Worm (Caenorhabditis elegans) whole organism, L4 larva: Measurements from ENCODE around the gene cubn-1.

Experiments used
- F10B5.3 ChIP-seq: sonication (generic microtip); optimal IDR thresholded peaks from 2 replicates; lab custom pipeline; 2016; ENCODE audit warnings: mild to moderate bottlenecking, missing genetic modification characterization, missing compliant biosample characterization
- F37D6.2 ChIP-seq: sonication (generic microtip); optimal IDR thresholded peaks from 2 replicates; lab custom pipeline; 2016; ENCODE audit warnings: mild to moderate bottlenecking, missing genetic modification characterization, missing compliant biosample characterization
- F44E2.7 ChIP-seq: fragments of 200-800 bp; sonication (Bioruptor generic); IDR thresholded peaks from 2 replicates; pipeline ENCODE4 v2.1.2; 2022; ENCODE audit warnings: missing genetic modification characterization, missing compliant biosample characterization
- F49E8.2 ChIP-seq: sonication (generic microtip); optimal IDR thresholded peaks from 2 replicates; lab custom pipeline; 2016; ENCODE audit warnings: missing compliant biosample characterization, mild to moderate bottlenecking, missing genetic modification characterization, borderline replicate concordance
- Y48G9A.11 ChIP-seq: fragments of 200-800 bp; sonication (Bioruptor generic); IDR thresholded peaks from 2 replicates; pipeline ENCODE4 v1.3.6; 2022; ENCODE audit warnings: missing genetic modification reagents, missing genetic modification characterization, missing compliant biosample characterization
- Y5F2A.4 ChIP-seq: fragments of 200-800 bp; sonication (Bioruptor generic); optimal IDR thresholded peaks from 2 replicates; lab custom pipeline; 2018; ENCODE audit warnings: mild to moderate bottlenecking, missing genetic modification characterization, missing compliant biosample characterization
- ZK337.2 ChIP-seq: fragments of 200-800 bp; sonication (Bioruptor generic); IDR thresholded peaks from 2 replicates; pipeline ENCODE4 v1.3.6; 2022; ENCODE audit warnings: missing genetic modification reagents, missing genetic modification characterization, missing compliant biosample characterization
- attf-4 ChIP-seq: sonication (generic microtip); optimal IDR thresholded peaks from 3 replicates; lab custom pipeline; 2017; ENCODE audit warnings: missing biosample characterization, missing genetic modification characterization
- ceh-28 ChIP-seq: fragments of 150-350 bp; optimal IDR thresholded peaks from 2 replicates; lab custom pipeline; 2014; ENCODE audit warnings: missing biosample characterization, missing genetic modification reagents, missing genetic modification characterization
- ceh-32 ChIP-seq: sonication (generic microtip); optimal IDR thresholded peaks from 2 replicates; lab custom pipeline; 2016; ENCODE audit warnings: mild to moderate bottlenecking, missing genetic modification characterization, missing compliant biosample characterization; ENCODE audit not compliant: poor library complexity
- ceh-62 ChIP-seq: sonication (generic microtip); optimal IDR thresholded peaks from 2 replicates; lab custom pipeline; 2017; ENCODE audit warnings: missing biosample characterization, missing genetic modification characterization
- ces-1 ChIP-seq: fragments of 150-350 bp; sonication (generic microtip); optimal IDR thresholded peaks from 4 replicates; lab custom pipeline; 2014; ENCODE audit warnings: missing biosample characterization, missing genetic modification reagents, missing genetic modification characterization
- cey-2 ChIP-seq: sonication (generic microtip); optimal IDR thresholded peaks from 3 replicates; lab custom pipeline; 2017; ENCODE audit warnings: missing genetic modification characterization, mild to moderate bottlenecking, missing compliant biosample characterization, antibody characterized with exemption, borderline replicate concordance; ENCODE audit not compliant: insufficient read depth
- daf-12 ChIP-seq: fragments of 150-350 bp; optimal IDR thresholded peaks from 2 replicates; lab custom pipeline; 2014; ENCODE audit warnings: missing biosample characterization, missing genetic modification reagents, missing genetic modification characterization
- daf-16 ChIP-seq, 3 experiments: sonication (generic microtip); optimal IDR thresholded peaks; 2 replicates each; lab custom pipeline; 2016 to 2017; ENCODE audit warnings: missing genetic modification characterization in 3 of 3, missing genetic modification reagents in 3 of 3, mild to moderate bottlenecking in 2 of 3, missing compliant biosample characterization in 2 of 3, missing biosample characterization in 1 of 3, moderate library complexity in 1 of 3
- daf-19 ChIP-seq: fragments of 200-800 bp; sonication (Bioruptor generic); conservative IDR thresholded peaks from 2 replicates; pipeline ENCODE4 v1.3.6; 2022; ENCODE audit warnings: missing genetic modification characterization, missing compliant biosample characterization
- dmd-9 ChIP-seq: fragments of 200-800 bp; sonication (Bioruptor generic); IDR thresholded peaks from 2 replicates; pipeline ENCODE4 v1.3.6; 2022; ENCODE audit warnings: missing genetic modification reagents, missing genetic modification characterization, missing compliant biosample characterization
- duxl-1 ChIP-seq: sonication (generic microtip); optimal IDR thresholded peaks from 2 replicates; lab custom pipeline; 2016; ENCODE audit warnings: mild to moderate bottlenecking, missing genetic modification characterization, moderate library complexity, missing compliant biosample characterization; ENCODE audit not compliant: poor library complexity
- dve-1 ChIP-seq: sonication (generic microtip); optimal IDR thresholded peaks from 2 replicates; lab custom pipeline; 2017; ENCODE audit warnings: antibody characterized with exemption, mild to moderate bottlenecking, missing genetic modification characterization, missing compliant biosample characterization; ENCODE audit not compliant: insufficient read depth
- gei-8 ChIP-seq: fragments of 200-800 bp; sonication (Bioruptor generic); optimal IDR thresholded peaks from 2 replicates; lab custom pipeline; 2018; ENCODE audit warnings: mild to moderate bottlenecking, missing genetic modification characterization, missing compliant biosample characterization
- hlh-11 ChIP-seq: fragments of 200-800 bp; sonication (Bioruptor generic); optimal IDR thresholded peaks from 2 replicates; lab custom pipeline; 2018; ENCODE audit warnings: mild to moderate bottlenecking, missing genetic modification characterization, missing compliant biosample characterization
- hlh-30 ChIP-seq: sonication (generic microtip); optimal IDR thresholded peaks from 2 replicates; lab custom pipeline; 2017; ENCODE audit warnings: antibody characterized with exemption, mild to moderate bottlenecking, missing genetic modification characterization, missing compliant biosample characterization; ENCODE audit not compliant: insufficient read depth
- lim-7 ChIP-seq: fragments of 200-800 bp; sonication (Bioruptor generic); IDR thresholded peaks from 2 replicates; pipeline ENCODE4 v1.3.6; 2022; ENCODE audit warnings: missing genetic modification characterization, missing compliant biosample characterization
- lin-15B ChIP-seq: fragments of 150-350 bp; sonication (generic microtip); optimal IDR thresholded peaks from 3 replicates; lab custom pipeline; 2014; ENCODE audit warnings: missing biosample characterization, missing genetic modification characterization
- lin-39 ChIP-seq: fragments of 150-350 bp; optimal IDR thresholded peaks from 2 replicates; lab custom pipeline; 2014; ENCODE audit warnings: missing biosample characterization, missing genetic modification reagents, missing genetic modification characterization
- mdl-1 ChIP-seq, 2 experiments: fragments of 150-350 bp in 1 of 2; sonication (generic microtip) in 1 of 2; optimal IDR thresholded peaks; 2 replicates each; lab custom pipeline; 2014 to 2017; ENCODE audit warnings: missing biosample characterization in 2 of 2, missing genetic modification characterization in 2 of 2
- mdt-29 ChIP-seq: fragments of 200-800 bp; sonication (Bioruptor generic); IDR thresholded peaks from 2 replicates; pipeline ENCODE4 v1.3.6; 2022; ENCODE audit warnings: missing genetic modification reagents, missing genetic modification characterization, missing compliant biosample characterization
- mxl-2 ChIP-seq: fragments of 200-800 bp; sonication (Bioruptor generic); conservative IDR thresholded peaks from 2 replicates; pipeline ENCODE4 v1.3.6; 2022; ENCODE audit warnings: missing genetic modification reagents, missing genetic modification characterization, missing compliant biosample characterization
- mxl-3 ChIP-seq: fragments of 200-800 bp; sonication (Bioruptor generic); optimal IDR thresholded peaks from 2 replicates; lab custom pipeline; 2018; ENCODE audit warnings: mild to moderate bottlenecking, missing genetic modification characterization, missing compliant biosample characterization
- nhr-237 ChIP-seq: sonication (generic microtip); optimal IDR thresholded peaks from 2 replicates; lab custom pipeline; 2017; ENCODE audit warnings: missing biosample characterization, missing genetic modification characterization
- nhr-28 ChIP-seq: fragments of 150-350 bp; optimal IDR thresholded peaks from 2 replicates; lab custom pipeline; 2014; ENCODE audit warnings: missing biosample characterization, missing genetic modification characterization
- nhr-6 ChIP-seq: fragments of 150-350 bp; optimal IDR thresholded peaks from 2 replicates; lab custom pipeline; 2014; ENCODE audit warnings: missing biosample characterization, missing genetic modification characterization
- nhr-77 ChIP-seq: fragments of 150-350 bp; optimal IDR thresholded peaks from 2 replicates; lab custom pipeline; 2014; ENCODE audit warnings: missing biosample characterization, missing genetic modification characterization
- php-3 ChIP-seq: fragments of 200-800 bp; sonication (Bioruptor generic); IDR thresholded peaks from 2 replicates; pipeline ENCODE4 v1.3.6; 2022; ENCODE audit warnings: missing genetic modification reagents, missing genetic modification characterization, missing compliant biosample characterization
- pqm-1 ChIP-seq: sonication (generic microtip); optimal IDR thresholded peaks from 2 replicates; lab custom pipeline; 2017; ENCODE audit warnings: missing biosample characterization, missing genetic modification characterization
- sdz-12 ChIP-seq: fragments of 200-800 bp; sonication (Bioruptor generic); optimal IDR thresholded peaks from 2 replicates; lab custom pipeline; 2018; ENCODE audit warnings: mild to moderate bottlenecking, missing genetic modification characterization, missing compliant biosample characterization
- set-16 ChIP-seq: fragments of 200-800 bp; sonication (Bioruptor generic); IDR thresholded peaks from 2 replicates; pipeline ENCODE4 v1.3.6; 2022; ENCODE audit warnings: missing genetic modification reagents, missing genetic modification characterization, missing compliant biosample characterization
- skn-1 ChIP-seq: fragments of 150-350 bp; optimal IDR thresholded peaks from 2 replicates; lab custom pipeline; 2014; ENCODE audit warnings: missing biosample characterization, missing genetic modification characterization
- snpc-1.2 ChIP-seq: fragments of 200-800 bp; sonication (Bioruptor generic); IDR thresholded peaks from 2 replicates; pipeline ENCODE4 v1.3.6; 2022; ENCODE audit warnings: missing genetic modification reagents, missing genetic modification characterization, missing compliant biosample characterization
- tag-97 ChIP-seq: fragments of 200-800 bp; sonication (Bioruptor generic); IDR thresholded peaks from 2 replicates; pipeline ENCODE4 v1.3.6; 2022; ENCODE audit warnings: missing genetic modification characterization, missing compliant biosample characterization
- tra-1 ChIP-seq: fragments of 200-800 bp; sonication (Bioruptor generic); IDR thresholded peaks from 2 replicates; pipeline ENCODE4 v1.3.6; 2022; ENCODE audit warnings: missing genetic modification reagents, missing genetic modification characterization, missing compliant biosample characterization
- unc-62 ChIP-seq, 3 experiments: fragments of 150-350 bp in 1 of 3; sonication (generic microtip); optimal IDR thresholded peaks in 2 of 3; peaks in 1 of 3; 1 replicate in 1 of 3; 2 replicates in 2 of 3; lab custom pipeline; 2014 to 2017; ENCODE audit warnings: missing biosample characterization in 3 of 3, missing genetic modification characterization in 3 of 3, missing genetic modification reagents in 3 of 3, missing genotype in 1 of 3
- zfp-2 ChIP-seq: sonication (generic microtip); optimal IDR thresholded peaks from 2 replicates; lab custom pipeline; 2016; ENCODE audit warnings: mild to moderate bottlenecking, missing genetic modification characterization, missing compliant biosample characterization
- zfp-3 ChIP-seq: fragments of 200-800 bp; sonication (Bioruptor generic); conservative IDR thresholded peaks from 2 replicates; pipeline ENCODE4 v1.3.6; 2022; ENCODE audit warnings: missing genetic modification reagents, missing genetic modification characterization, missing compliant biosample characterization
- ztf-11 ChIP-seq: fragments of 150-350 bp; optimal IDR thresholded peaks from 2 replicates; lab custom pipeline; 2014; ENCODE audit warnings: missing biosample characterization, missing genetic modification characterization

The cubn-1 gene

ce11 chrV:12637238-12637690 lies 26.1 kb downstream of the cubn-1 start, which contains the start of gene F56H9.2 (continued):
- TF ChIP-seq daf-16 (GFP tag; optimal IDR thresholded peaks at IDR 0.05; lab: Kevin White, UChicago) (peak; percentile 52 to 55), daf-16 (tag; optimal IDR thresholded peaks at IDR 0.05; lab: Kevin White, UChicago) (peak; percentile 94), F49E8.2 (tag; lab: Kevin White, UChicago) (no peak), attf-4 (tag; lab: Kevin White, UChicago) (no peak)

DNA sequence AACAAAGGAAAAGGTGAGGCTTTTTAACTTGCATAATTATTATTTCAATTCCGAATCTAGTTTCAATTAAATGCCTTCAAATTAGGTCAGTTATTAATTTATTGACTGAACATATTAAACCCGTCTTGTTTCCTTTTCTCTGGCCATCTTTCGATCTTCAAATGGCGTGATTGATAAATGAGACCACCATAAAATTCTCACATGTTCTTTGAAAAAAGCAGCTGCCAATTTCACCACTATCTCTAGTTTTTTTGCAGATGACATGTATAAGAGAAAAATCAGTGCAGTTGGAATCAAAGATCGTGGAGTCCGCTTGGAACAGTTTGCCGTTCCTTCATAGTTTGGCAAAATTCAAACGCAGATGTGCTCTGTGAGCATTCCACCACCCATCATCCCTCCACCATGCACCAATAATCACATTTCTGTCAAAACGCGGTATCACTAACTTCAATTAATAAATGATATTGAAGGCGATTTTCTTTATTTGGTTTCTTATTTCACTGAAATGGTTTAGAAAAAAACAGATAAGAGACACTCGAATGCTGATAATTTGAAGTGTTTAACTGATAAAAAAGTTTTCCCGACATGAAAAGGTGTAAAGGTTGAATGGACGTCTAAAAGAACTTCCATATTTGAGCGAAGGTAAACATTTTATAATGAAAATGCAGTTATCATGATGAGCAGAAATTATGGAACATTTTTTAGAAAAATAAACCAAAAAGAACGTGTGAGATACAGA lies 26.8 kb downstream of the cubn-1 start:
- no peak for TF ChIP-seq zfp-3 (GFP tag; lab: Robert Waterston, UW)
- TF ChIP-seq tag-97 (GFP tag; lab: Robert Waterston, UW) = no peak
- TF ChIP-seq dve-1 = peak; percentile 35
- no peak for TF ChIP-seq set-16 (GFP tag; lab: Robert Waterston, UW)
- peak; percentile 30 for TF ChIP-seq nhr-28 (tag; lab: Kevin White, UChicago)
- TF ChIP-seq duxl-1 (tag; lab: Kevin White, UChicago) = no peak
- no peak for TF ChIP-seq zfp-2 (tag; lab: Kevin White, UChicago)
- no peak for TF ChIP-seq F44E2.7
- no peak for TF ChIP-seq ZK337.2 (GFP tag; lab: Robert Waterston, UW)
- TF ChIP-seq mdt-29 (GFP tag; lab: Robert Waterston, UW) = no peak
- TF ChIP-seq lin-39 (tag; lab: Kevin White, UChicago) = no peak
- no peak for TF ChIP-seq nhr-77 (tag; lab: Kevin White, UChicago)
- TF ChIP-seq sdz-12 (GFP tag; lab: Kevin White, UChicago) = no peak
- TF ChIP-seq daf-12 (tag; lab: Kevin White, UChicago) = no peak
- TF ChIP-seq unc-62 (GFP tag; optimal IDR thresholded peaks at IDR 0.05 in 1 of 2; lab: Kevin White, UChicago) = peak in 1 of 2 experiments; percentile 7
- TF ChIP-seq unc-62 (tag; optimal IDR thresholded peaks at IDR 0.05; lab: Kevin White, UChicago) = no peak
- no peak for TF ChIP-seq snpc-1.2 (GFP tag; lab: Robert Waterston, UW)
- TF ChIP-seq pqm-1 (tag; lab: Kevin White, UChicago) = peak; percentile 83
- no peak for TF ChIP-seq ztf-11
- no peak for TF ChIP-seq ceh-62
- TF ChIP-seq cey-2 (tag; lab: Kevin White, UChicago) = no peak
- no peak for TF ChIP-seq skn-1 (tag; lab: Kevin White, UChicago)
- no peak for TF ChIP-seq F37D6.2 (tag; lab: Kevin White, UChicago)
- peak in 1 of 2 experiments; percentile 61 for TF ChIP-seq daf-16 (GFP tag; optimal IDR thresholded peaks at IDR 0.05; lab: Kevin White, UChicago)
- peak; percentile 91 for TF ChIP-seq daf-16 (tag; optimal IDR thresholded peaks at IDR 0.05; lab: Kevin White, UChicago)
- TF ChIP-seq lim-7 (GFP tag; lab: Robert Waterston, UW) = no peak
- no peak for TF ChIP-seq ceh-28 (tag; lab: Kevin White, UChicago)
- TF ChIP-seq mxl-3 (GFP tag; lab: Kevin White, UChicago) = peak; percentile 32
- TF ChIP-seq php-3 (GFP tag; lab: Robert Waterston, UW) = peak; percentile 56; the same call in 1 of the 2 replicates
- TF ChIP-seq ces-1 (GFP tag; lab: Kevin White, UChicago) = no peak
- no peak for TF ChIP-seq dmd-9 (GFP tag; lab: Robert Waterston, UW)
- no peak for TF ChIP-seq daf-19 (GFP tag; lab: Robert Waterston, UW)
- TF ChIP-seq Y5F2A.4 (GFP tag; lab: Kevin White, UChicago) = no peak
- TF ChIP-seq nhr-6 (tag; lab: Kevin White, UChicago) = peak; percentile 71
- TF ChIP-seq tra-1 (GFP tag; lab: Robert Waterston, UW) = 0 out of 2 replicates have a peak, but pooled peaks have one; percentile 50
- TF ChIP-seq ceh-32 (tag; lab: Kevin White, UChicago) = no peak
- no peak for TF ChIP-seq Y48G9A.11 (GFP tag; lab: Robert Waterston, UW)
- peak; percentile 74 for TF ChIP-seq hlh-11 (tag; lab: Kevin White, UChicago)
- TF ChIP-seq gei-8 = no peak
- no peak for TF ChIP-seq attf-4 (tag; lab: Kevin White, UChicago)
- peak; percentile 70 for TF ChIP-seq hlh-30 (tag; lab: Kevin White, UChicago)
- no peak for TF ChIP-seq lin-15B
- no peak for TF ChIP-seq F10B5.3 (tag; lab: Kevin White, UChicago)
- 0 out of 2 replicates have a peak, but pooled peaks have one; percentile 38 for TF ChIP-seq mxl-2 (GFP tag; lab: Robert Waterston, UW)
- no peak for TF ChIP-seq nhr-237 (tag; lab: Kevin White, UChicago)
- TF ChIP-seq mdl-1 (tag; optimal IDR thresholded peaks at IDR 0.05; lab: Kevin White, UChicago) = peak in 1 of 2 experiments; percentile 65
